Worm (Caenorhabditis elegans) whole organism, L4/young adult: ENCODE results near the gene glr-4.

Experiments used
- W03F9.2 ChIP-seq: fragments of 150-350 bp; optimal IDR thresholded peaks from 2 replicates; lab custom pipeline; 2014; ENCODE audit warnings: missing biosample characterization, missing genetic modification characterization
- dao-5 ChIP-seq: sonication (generic microtip); optimal IDR thresholded peaks from 2 replicates; lab custom pipeline; 2016; ENCODE audit warnings: missing genotype, missing genetic modification characterization, moderate library complexity, missing compliant biosample characterization
- him-1 ChIP-seq: sonication (generic microtip); optimal IDR thresholded peaks from 2 replicates; lab custom pipeline; 2016; ENCODE audit warnings: missing genotype, missing genetic modification reagents, missing genetic modification characterization, missing compliant biosample characterization

glr-4 gene

DNA sequence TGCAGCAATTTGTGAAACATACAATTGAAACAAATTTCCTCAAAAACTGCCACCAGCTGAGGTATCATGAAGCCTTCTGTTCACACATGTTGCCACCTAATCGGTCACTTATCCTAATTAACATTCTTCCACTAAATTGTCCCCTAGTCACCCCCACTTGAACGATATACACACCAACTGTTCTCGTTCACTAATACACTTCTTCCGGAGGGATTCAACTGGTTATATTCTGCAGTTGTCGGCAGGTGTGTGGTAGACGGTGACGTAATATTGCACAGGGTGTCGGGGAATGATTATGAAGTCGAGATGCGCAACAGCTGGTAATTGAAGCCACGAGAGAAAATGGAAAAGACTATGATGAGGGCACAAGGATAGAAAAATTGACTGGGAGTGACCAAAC lies 21.3 kb upstream of the glr-4 start:
- TF ChIP-seq dao-5 (tag; lab: Kevin White, UChicago) (no peak), W03F9.2 (tag; lab: Kevin White, UChicago) (no peak), him-1 (tag; lab: Kevin White, UChicago) (no peak)

DNA sequence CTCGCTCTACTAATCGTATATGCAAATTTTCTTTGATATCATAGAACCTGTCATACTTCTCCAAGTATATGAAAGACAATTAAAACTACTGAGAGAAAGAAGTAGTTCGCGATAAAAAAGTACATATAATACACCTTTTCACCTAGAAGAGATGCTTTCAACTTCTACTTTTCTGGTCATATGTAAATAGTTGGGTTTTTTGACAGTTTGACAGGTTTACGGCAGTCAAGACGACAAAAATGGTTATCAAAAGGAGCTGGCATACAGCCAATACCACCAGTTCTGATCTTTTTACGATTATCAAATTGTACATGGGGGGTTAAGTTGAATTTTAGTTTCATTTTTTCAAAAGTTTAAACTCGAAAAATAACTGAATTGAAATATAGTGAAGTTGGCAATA lies 20.8 kb upstream of the glr-4 start:
- TF ChIP-seq dao-5 (tag; lab: Kevin White, UChicago) = no peak
- no peak for TF ChIP-seq him-1 (tag; lab: Kevin White, UChicago)
- no peak for TF ChIP-seq W03F9.2 (tag; lab: Kevin White, UChicago)

DNA sequence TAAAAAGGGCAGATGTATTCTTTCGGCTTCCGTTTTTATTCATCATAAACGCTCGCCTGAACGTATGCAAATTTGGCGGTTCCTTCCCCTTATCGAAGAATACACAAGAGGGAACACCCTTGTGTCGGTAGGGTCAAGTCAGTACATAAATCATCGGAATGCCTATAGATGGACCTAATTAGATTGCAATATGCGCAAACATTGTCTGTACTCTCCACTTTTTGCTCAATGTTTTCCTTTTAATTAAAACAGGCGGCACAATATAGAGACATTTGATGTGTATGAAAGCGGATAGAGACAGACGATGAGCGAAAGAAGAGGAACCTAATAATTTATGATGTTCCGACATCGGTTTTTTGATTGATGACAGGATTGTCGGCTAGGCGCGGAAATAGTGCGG lies 20.1 kb upstream of the glr-4 start:
- TF ChIP-seq W03F9.2 (tag; lab: Kevin White, UChicago) = no peak
- TF ChIP-seq dao-5 (tag; lab: Kevin White, UChicago) = no peak
- no peak for TF ChIP-seq him-1 (tag; lab: Kevin White, UChicago)

DNA sequence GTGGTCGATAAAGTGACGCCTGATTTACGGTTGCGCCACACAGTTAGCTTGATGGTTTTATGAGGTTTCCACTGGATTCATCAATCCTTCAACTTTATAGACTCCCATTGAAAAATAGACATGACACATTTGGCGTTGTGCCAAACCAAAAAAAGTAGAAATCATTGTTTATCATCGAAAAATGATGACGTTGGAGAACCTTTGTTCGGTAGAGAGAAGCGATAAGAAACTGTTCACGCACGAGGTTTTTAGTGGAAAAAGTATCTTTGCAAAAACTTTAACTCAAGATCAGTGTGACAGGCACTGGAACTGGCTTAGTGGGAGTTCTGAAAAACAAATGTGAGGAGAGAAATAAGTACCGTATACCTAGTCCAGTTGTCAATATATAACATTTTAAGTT lies 19.5 kb upstream of the glr-4 start:
- TF ChIP-seq W03F9.2 (tag; lab: Kevin White, UChicago) (no peak), dao-5 (tag; lab: Kevin White, UChicago) (no peak), him-1 (tag; lab: Kevin White, UChicago) (no peak)

DNA sequence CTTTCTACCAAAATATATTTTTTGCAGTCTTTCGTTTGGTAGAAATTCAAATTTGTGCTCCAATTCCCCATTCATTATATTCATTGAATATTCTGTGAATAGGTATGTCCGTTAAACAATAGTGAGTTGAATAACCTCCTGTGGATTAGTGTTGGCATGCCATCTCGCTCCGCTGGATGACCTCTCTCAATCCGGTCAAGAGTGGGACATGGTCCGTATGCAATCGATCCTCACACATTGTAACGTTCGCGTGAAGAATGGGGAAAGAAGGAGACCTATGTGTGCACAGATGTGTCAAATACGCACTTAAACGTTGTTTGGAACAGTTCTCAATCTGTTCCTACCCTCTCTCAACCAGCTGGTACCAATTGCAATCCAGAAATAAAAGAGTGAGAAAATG lies 19.1 kb upstream of the glr-4 start:
- TF ChIP-seq dao-5 (tag; lab: Kevin White, UChicago) (no peak), W03F9.2 (tag; lab: Kevin White, UChicago) (no peak), him-1 (tag; lab: Kevin White, UChicago) (no peak)

DNA sequence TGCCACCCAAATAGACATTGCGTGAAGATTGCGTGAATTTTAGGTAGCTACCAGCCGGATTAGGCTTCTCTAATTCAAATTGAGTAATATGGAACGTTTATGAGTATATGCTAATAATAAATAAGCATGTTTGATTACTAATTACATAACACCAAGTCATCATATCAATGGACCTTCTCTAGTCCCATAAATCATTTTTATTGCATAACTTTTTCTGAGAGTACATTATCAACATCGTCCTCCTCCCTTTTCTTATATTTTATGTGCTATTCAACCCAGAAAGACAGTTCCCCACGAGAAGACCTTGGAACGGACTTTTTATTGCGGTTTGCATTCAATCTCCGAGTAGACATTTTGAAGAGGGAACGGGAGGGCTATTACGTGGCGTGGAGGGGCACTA lies 18.2 kb upstream of the glr-4 start:
- TF ChIP-seq dao-5 (tag; lab: Kevin White, UChicago) (no peak), W03F9.2 (tag; lab: Kevin White, UChicago) (no peak), him-1 (tag; lab: Kevin White, UChicago) (no peak)

DNA sequence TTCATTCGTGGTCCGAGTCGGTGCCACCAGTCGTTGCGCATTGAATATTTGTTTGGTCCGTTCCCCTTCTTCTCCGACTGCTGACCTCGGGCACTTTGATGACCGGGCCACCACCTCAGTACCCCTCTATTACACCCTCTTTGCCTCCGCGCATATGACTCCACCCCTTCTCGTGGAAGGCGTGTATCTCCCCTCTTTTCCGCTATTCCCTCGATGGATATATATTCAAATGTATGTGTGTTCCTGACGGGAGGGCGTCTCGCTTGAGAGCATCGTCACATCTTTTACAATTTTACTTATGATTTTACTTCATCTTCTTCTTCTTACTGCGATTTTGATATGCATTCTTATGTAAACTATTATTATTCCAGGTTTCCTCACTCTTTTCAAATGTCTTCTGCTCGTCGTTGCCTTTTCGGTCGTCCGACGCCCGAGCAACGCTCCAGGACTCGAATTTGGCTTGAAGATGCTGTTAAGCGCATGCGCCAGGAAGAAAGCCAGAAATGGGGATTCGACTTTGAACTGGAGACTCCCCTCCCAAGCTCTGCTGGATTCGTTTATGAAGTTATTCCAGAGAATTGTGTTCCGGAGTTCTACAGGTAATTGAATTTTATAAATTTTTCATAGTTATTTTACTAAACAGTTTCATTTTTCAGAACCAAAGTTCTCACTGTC lies 16.9 kb upstream of the glr-4 start, which contains the start of gene cki-1:
TSS of gene cki-1 (plus strand) at position 372 of the 675 bp plus-strand sequence.
- TF ChIP-seq him-1 (tag; lab: Kevin White, UChicago) (no peak), W03F9.2 (tag; lab: Kevin White, UChicago) (no peak), dao-5 (tag; lab: Kevin White, UChicago) (no peak)

DNA sequence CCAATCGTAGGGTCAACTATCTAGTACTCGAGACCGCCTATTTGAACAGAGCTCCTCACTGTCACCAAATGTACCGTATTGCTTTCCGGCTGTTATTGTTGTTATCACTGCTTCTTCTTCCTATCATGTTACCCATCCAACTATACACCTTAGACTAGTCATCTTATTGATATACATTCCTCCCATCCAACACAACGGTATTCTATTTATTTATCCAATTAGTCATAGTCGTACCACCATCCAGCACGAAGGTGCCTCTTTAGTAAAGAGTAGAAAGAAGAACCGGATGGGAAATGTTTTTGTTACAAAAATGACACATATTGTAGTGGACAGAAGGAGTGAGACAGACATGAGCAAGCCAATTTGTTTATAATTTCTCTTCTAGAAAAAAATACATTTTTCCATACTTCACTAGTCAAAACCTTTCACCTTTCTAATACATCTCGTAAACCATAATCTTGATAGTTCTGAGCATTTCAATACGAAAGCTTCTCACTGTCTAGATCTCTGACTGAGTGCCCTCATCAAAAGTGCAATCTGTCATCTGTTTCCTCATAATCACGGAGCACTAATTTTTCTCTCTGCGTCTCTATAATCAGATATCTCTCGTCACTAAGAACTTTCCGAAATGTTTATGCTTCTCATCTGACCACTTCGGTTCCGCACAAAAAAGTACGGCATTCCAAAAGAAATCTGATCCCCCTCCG lies 16.2 kb upstream of the glr-4 start:
- TF ChIP-seq W03F9.2 (tag; lab: Kevin White, UChicago) = no peak
- no peak for TF ChIP-seq dao-5 (tag; lab: Kevin White, UChicago)
- TF ChIP-seq him-1 (tag; lab: Kevin White, UChicago) = no peak

DNA sequence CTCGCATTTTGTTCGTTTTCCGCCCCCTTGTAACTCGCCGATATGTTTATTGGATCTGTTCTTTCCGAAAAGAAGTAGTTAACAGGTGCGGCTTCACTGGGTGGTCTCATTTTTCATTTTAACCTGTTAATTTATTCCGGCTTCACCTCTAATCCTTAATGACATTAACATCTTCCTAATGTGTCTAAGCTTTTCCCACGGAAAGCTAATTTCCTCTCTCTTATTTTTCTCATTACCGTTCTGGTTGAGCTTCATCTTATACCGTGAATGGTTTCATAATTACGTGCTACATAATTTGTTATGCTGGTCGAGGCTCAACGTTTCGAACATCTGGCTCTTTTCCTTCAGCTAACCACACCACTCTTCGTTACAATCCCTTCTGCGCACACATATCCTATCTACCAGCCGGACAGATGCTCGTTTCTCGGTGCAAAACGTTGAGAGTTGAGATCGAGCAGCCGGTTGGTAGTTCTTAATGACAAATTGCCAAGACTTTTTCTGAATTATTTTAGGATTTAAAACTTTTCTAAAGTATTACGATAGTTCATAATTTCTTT lies 15.3 kb upstream of the glr-4 start:
- TF ChIP-seq him-1 (tag; lab: Kevin White, UChicago) = no peak
- no peak for TF ChIP-seq dao-5 (tag; lab: Kevin White, UChicago)
- no peak for TF ChIP-seq W03F9.2 (tag; lab: Kevin White, UChicago)

DNA sequence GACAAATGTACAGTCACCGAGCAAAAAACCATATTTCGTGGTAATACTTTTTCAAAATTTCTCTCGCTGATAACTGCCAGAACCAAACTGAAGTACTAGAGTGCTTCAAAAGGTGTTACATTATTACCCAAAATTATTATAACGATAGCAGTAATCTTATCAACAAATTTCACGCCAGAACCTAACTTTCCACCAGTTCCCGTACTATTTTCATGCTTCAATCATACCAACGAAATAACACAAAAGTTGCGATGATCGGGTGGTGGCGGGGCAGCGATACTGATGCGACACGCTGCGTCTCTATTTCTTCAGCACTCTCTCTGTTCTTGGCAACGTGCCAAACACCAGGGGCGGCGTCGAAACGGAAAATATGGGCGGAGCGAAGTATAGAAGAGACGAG lies 14.8 kb upstream of the glr-4 start:
- TF ChIP-seq W03F9.2 (tag; lab: Kevin White, UChicago) (no peak), dao-5 (tag; lab: Kevin White, UChicago) (no peak), him-1 (tag; lab: Kevin White, UChicago) (no peak)

DNA sequence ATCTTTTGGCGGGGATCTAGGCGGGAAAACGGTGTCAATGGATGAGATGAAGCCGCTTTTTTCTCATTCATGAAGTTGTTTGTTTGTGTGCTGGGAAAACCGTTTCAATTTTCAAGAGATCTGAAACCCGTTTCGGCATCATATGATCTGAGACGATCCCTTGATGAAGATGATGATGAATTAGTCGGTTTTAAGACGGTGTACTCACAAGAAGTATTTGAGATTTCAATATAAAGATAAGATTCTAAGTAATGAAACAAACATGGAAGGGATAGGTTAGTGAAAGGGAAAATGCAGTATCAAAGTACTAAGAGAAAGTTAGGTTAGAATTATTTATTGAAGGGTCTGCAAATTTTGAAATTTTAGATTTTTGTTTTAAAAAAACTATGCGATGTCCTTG lies 14.0 kb upstream of the glr-4 start:
- no peak for TF ChIP-seq him-1 (tag; lab: Kevin White, UChicago)
- TF ChIP-seq dao-5 (tag; lab: Kevin White, UChicago) = no peak

DNA sequence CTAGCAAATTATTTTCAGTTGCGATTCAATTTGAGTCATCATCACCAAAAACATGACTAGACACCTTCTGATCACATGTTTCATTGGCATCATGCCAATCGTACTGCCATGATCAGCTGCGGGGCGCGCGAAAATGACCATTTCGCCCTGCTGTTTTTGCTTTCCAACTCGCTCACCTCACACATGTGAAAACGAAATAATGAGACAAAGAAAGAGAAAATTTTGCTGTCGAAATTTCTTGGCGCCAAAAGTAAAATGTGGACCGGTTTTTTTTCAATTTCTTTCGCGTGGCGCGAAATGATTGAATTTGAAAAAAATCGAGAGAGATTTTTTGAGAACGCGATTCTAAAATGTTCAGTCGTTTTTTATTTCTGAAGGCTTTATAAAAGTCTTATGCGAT lies 12.8 kb upstream of the glr-4 start:
- TF ChIP-seq W03F9.2 (tag; lab: Kevin White, UChicago) (no peak), him-1 (tag; lab: Kevin White, UChicago) (no peak), dao-5 (tag; lab: Kevin White, UChicago) (no peak)

DNA sequence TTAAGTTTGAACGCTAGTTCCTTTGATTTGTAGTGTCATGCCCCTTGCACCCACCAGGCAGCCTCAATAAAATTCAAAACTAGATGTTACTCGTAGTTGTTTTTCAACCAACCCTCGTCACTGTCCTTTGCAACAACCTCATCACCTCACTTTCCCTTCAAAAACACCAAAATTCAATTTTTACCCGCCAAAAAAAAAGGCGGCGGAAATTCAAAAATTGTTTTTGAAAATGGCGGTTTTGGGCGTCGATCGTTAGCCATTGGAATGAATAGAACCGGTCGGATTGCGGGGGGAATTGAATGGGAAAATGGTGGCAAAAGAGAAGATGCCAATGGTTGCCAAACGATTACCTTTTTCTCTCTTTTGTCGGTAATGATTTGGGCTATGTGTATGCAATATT lies 11.9 kb upstream of the glr-4 start:
- no peak for TF ChIP-seq dao-5 (tag; lab: Kevin White, UChicago)
- no peak for TF ChIP-seq W03F9.2 (tag; lab: Kevin White, UChicago)
- TF ChIP-seq him-1 (tag; lab: Kevin White, UChicago) = no peak
